Worm (Caenorhabditis elegans) whole organism, L1 larva: ENCODE results near the gene F31E3.6.

Experiments
- alr-1 ChIP-seq: fragments of 200-800 bp; sonication (Bioruptor generic); optimal IDR thresholded peaks from 2 replicates; lab custom pipeline; 2018; ENCODE audit warnings: borderline replicate concordance, mild to moderate bottlenecking, missing genetic modification characterization, missing compliant biosample characterization
- ces-1 ChIP-seq: fragments of 150-350 bp; optimal IDR thresholded peaks from 2 replicates; lab custom pipeline; 2014; ENCODE audit warnings: missing biosample characterization, missing genetic modification reagents, missing genetic modification characterization
- fkh-8 ChIP-seq: sonication (generic microtip); optimal IDR thresholded peaks from 2 replicates; lab custom pipeline; 2016; ENCODE audit warnings: mild to moderate bottlenecking, missing genetic modification characterization, missing compliant biosample characterization
- lin-15B ChIP-seq: fragments of 150-350 bp; sonication (generic microtip); optimal IDR thresholded peaks from 3 replicates; lab custom pipeline; 2014; ENCODE audit warnings: missing biosample characterization, missing genetic modification characterization
- mdl-1 ChIP-seq, 2 experiments: fragments of 150-350 bp; optimal IDR thresholded peaks; 2 replicates each; lab custom pipeline; 2014 to 2017; ENCODE audit warnings: missing biosample characterization in 2 of 2, missing genetic modification characterization in 2 of 2, inconsistent platforms in 1 of 2
- nhr-77 ChIP-seq: fragments of 150-350 bp; optimal IDR thresholded peaks from 2 replicates; lab custom pipeline; 2014; ENCODE audit warnings: missing biosample characterization, missing genetic modification characterization
- pax-3 ChIP-seq: fragments of 200-800 bp; sonication (Bioruptor generic); optimal IDR thresholded peaks from 2 replicates; lab custom pipeline; 2018; ENCODE audit warnings: mild to moderate bottlenecking, missing genetic modification characterization, moderate library complexity, missing compliant biosample characterization
- unc-86 ChIP-seq: sonication (generic microtip); optimal IDR thresholded peaks from 2 replicates; lab custom pipeline; 2016; ENCODE audit warnings: missing genetic modification characterization, missing compliant biosample characterization

- TF ChIP-seq nhr-77 (tag; lab: Kevin White, UChicago) (no peak), alr-1 (tag; lab: Kevin White, UChicago) (no peak), unc-86 (tag; lab: Kevin White, UChicago) (no peak), pax-3 (no peak), lin-15B (tag; lab: Kevin White, UChicago) (no peak), fkh-8 (tag; lab: Kevin White, UChicago) (no peak), mdl-1 (tag; optimal IDR thresholded peaks at IDR 0.05; lab: Kevin White, UChicago) (no peak), ces-1 (GFP tag; lab: Kevin White, UChicago) (no peak)
These were observed 27.9 kb upstream of the F31E3.6 start for ce11 chrIII:6953978-6954377.
